Worm (Caenorhabditis elegans): ENCODE measurements around the gene srh-207.

DNA sequence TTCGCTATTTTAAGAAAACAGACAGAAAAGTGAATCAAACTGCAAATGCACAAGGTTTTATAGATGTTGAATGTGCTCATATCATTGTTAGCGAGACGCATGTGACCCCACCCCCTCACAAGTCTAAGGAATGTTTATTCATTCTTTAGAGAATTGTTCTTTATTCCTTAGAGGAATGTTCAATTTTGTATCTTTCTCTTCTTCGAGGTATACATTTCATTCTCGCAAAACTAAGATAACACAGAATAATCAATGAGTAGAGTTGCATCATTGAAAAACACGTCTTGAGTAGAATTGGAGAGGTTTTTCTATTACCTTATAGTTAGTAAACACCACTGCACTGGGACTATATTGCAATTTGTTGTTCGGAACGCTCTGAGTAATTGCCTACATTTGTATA is 24.9 kb upstream of the srh-207 start, which contains the start of gene ZK262.20:
- TF ChIP-seq nhr-12 (tag; optimal IDR thresholded peaks at IDR 0.05) (no peak), fkh-10 (GFP tag; optimal IDR thresholded peaks at IDR 0.05) (no peak), mdl-1 (tag; optimal IDR thresholded peaks at IDR 0.05) (no peak), aly-2 (tag; optimal IDR thresholded peaks at IDR 0.05) (no peak), snpc-4 (tag; optimal IDR thresholded peaks at IDR 0.05) (no peak), rnt-1 (tag; optimal IDR thresholded peaks at IDR 0.05) (no peak)
